Worm (Caenorhabditis elegans) whole organism, L1 larva: ENCODE measurements around the gene dnpp-1.

Experiments
- aha-1 ChIP-seq: fragments of 150-350 bp; optimal IDR thresholded peaks from 2 replicates; lab custom pipeline; 2014; ENCODE audit warnings: missing biosample characterization, missing genetic modification characterization
- ama-1 ChIP-seq: fragments of 150-350 bp; optimal IDR thresholded peaks from 2 replicates; lab custom pipeline; 2014
- ces-1 ChIP-seq: fragments of 150-350 bp; optimal IDR thresholded peaks from 2 replicates; lab custom pipeline; 2014; ENCODE audit warnings: missing biosample characterization, missing genetic modification reagents, missing genetic modification characterization
- dpl-1 ChIP-seq, 3 experiments: fragments of 150-350 bp in 2 of 3; sonication (generic microtip) in 1 of 3; optimal IDR thresholded peaks; 2 replicates each; lab custom pipeline; 2014 to 2017; ENCODE audit warnings: missing biosample characterization in 3 of 3, missing genetic modification characterization in 3 of 3, missing genetic modification reagents in 3 of 3
- egl-27 ChIP-seq, 2 experiments: fragments of 150-350 bp in 1 of 2; sonication (generic microtip); optimal IDR thresholded peaks; 3 replicates each; lab custom pipeline; 2017 to 2018; ENCODE audit warnings: missing biosample characterization in 2 of 2, missing genetic modification characterization in 2 of 2, missing genetic modification reagents in 2 of 2
- fos-1 ChIP-seq: fragments of 150-350 bp; optimal IDR thresholded peaks from 2 replicates; lab custom pipeline; 2014; ENCODE audit warnings: missing biosample characterization, missing genetic modification characterization
- nhr-11 ChIP-seq: fragments of 150-350 bp; optimal IDR thresholded peaks from 2 replicates; lab custom pipeline; 2014; ENCODE audit warnings: missing biosample characterization, missing genetic modification characterization
- nhr-28 ChIP-seq: fragments of 150-350 bp; optimal IDR thresholded peaks from 2 replicates; lab custom pipeline; 2014; ENCODE audit warnings: missing biosample characterization, missing genetic modification characterization
- nhr-77 ChIP-seq: fragments of 150-350 bp; optimal IDR thresholded peaks from 2 replicates; lab custom pipeline; 2014; ENCODE audit warnings: missing biosample characterization, missing genetic modification characterization
- rnt-1 ChIP-seq: sonication (generic microtip); optimal IDR thresholded peaks from 2 replicates; lab custom pipeline; 2016; ENCODE audit warnings: mild to moderate bottlenecking, missing genetic modification characterization, moderate library complexity, missing compliant biosample characterization
- zag-1 ChIP-seq: fragments of 150-350 bp; optimal IDR thresholded peaks from 2 replicates; lab custom pipeline; 2014; ENCODE audit warnings: missing biosample characterization, missing genetic modification characterization
- ztf-11 ChIP-seq, 2 experiments: sonication (generic microtip); optimal IDR thresholded peaks; 2 replicates each; lab custom pipeline; 2016 to 2017; ENCODE audit warnings: missing genetic modification characterization in 2 of 2, missing biosample characterization in 1 of 2, missing compliant biosample characterization in 1 of 2
- ztf-4 ChIP-seq: fragments of 150-350 bp; optimal IDR thresholded peaks from 2 replicates; lab custom pipeline; 2014; ENCODE audit warnings: missing biosample characterization, missing genetic modification characterization

DNA sequence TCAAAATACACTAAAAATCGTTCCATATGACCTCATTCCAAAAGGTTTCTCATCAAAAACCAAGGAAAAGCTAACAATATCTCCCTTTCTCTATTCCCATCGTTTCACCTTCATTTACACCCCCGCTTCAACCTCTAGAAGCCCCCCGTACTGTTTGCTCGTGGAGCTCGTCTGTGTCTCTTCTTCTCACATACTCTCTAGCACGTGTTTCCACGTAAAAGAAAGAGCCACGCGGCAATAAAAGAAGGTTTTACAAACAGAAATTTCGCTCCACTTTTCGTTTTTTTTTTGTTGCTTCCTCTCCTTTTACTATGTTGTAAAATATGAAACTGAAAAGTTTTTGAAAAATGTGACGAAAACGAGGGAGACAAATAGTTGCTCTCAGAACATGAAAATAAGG is 29.3 kb upstream of the dnpp-1 start:
- peak; percentile 41 for TF ChIP-seq nhr-77 (tag; lab: Kevin White, UChicago)
- no peak for TF ChIP-seq aha-1
- no peak for TF ChIP-seq egl-27 (tag; optimal IDR thresholded peaks at IDR 0.05; lab: Kevin White, UChicago)
- TF ChIP-seq nhr-11 (tag; lab: Kevin White, UChicago), result no peak
- TF ChIP-seq rnt-1 (tag; lab: Kevin White, UChicago), result no peak
- no peak for TF ChIP-seq ztf-11 (tag; optimal IDR thresholded peaks at IDR 0.05; lab: Kevin White, UChicago)
- TF ChIP-seq nhr-28 (tag; lab: Kevin White, UChicago), result no peak
- no peak for TF ChIP-seq ztf-4 (tag; lab: Kevin White, UChicago)
- no peak for TF ChIP-seq ama-1 (lab: Kevin White, UChicago)
- no peak for TF ChIP-seq dpl-1 (GFP tag; optimal IDR thresholded peaks at IDR 0.05; lab: Kevin White, UChicago)
- TF ChIP-seq zag-1 (tag; lab: Kevin White, UChicago), result no peak
- TF ChIP-seq ces-1 (GFP tag; lab: Kevin White, UChicago), result no peak
- TF ChIP-seq fos-1 (tag; lab: Kevin White, UChicago), result no peak
